Worm (Caenorhabditis elegans) whole organism, early embryonic: ENCODE measurements around the gene ncx-7.

Experiments
- B0310.2 ChIP-seq: sonication (generic microtip); optimal IDR thresholded peaks from 2 replicates; lab custom pipeline; 2016; ENCODE audit warnings: mild to moderate bottlenecking, missing genetic modification characterization, missing compliant biosample characterization
- F13C5.2 ChIP-seq: sonication (generic microtip); optimal IDR thresholded peaks from 2 replicates; lab custom pipeline; 2017; ENCODE audit warnings: mild to moderate bottlenecking, missing genetic modification characterization, inconsistent platforms, missing compliant biosample characterization
- aly-1 ChIP-seq: sonication (generic microtip); optimal IDR thresholded peaks from 2 replicates; lab custom pipeline; 2016; ENCODE audit warnings: missing genetic modification characterization, missing compliant biosample characterization
- ama-1 ChIP-seq: fragments of 150-350 bp; optimal IDR thresholded peaks from 2 replicates; lab custom pipeline; 2014
- ceh-13 ChIP-seq: fragments of 200-800 bp; sonication (Bioruptor generic); optimal IDR thresholded peaks from 2 replicates; lab custom pipeline; 2018; ENCODE audit warnings: mild to moderate bottlenecking, missing genetic modification characterization, missing compliant biosample characterization
- ceh-36 ChIP-seq: sonication (generic microtip); optimal IDR thresholded peaks from 2 replicates; lab custom pipeline; 2016; ENCODE audit warnings: missing genetic modification characterization, inconsistent platforms, missing compliant biosample characterization
- ets-7 ChIP-seq: sonication (generic microtip); optimal IDR thresholded peaks from 2 replicates; lab custom pipeline; 2016; ENCODE audit warnings: missing genotype, missing genetic modification characterization, missing compliant biosample characterization
- flt-1 ChIP-seq: fragments of 200-800 bp; sonication (Bioruptor generic); IDR thresholded peaks from 2 replicates; pipeline ENCODE4 v1.3.6; 2022; ENCODE audit warnings: missing genetic modification characterization, missing compliant biosample characterization
- hmbx-1 ChIP-seq: sonication (generic microtip); optimal IDR thresholded peaks from 2 replicates; lab custom pipeline; 2016; ENCODE audit warnings: mild to moderate bottlenecking, missing genetic modification characterization, missing compliant biosample characterization
- hmg-4 ChIP-seq: fragments of 200-800 bp; sonication (Bioruptor generic); optimal IDR thresholded peaks from 2 replicates; lab custom pipeline; 2018; ENCODE audit warnings: mild to moderate bottlenecking, missing genetic modification characterization, missing compliant biosample characterization
- hnd-1 ChIP-seq: sonication (generic microtip); optimal IDR thresholded peaks from 2 replicates; lab custom pipeline; 2016; ENCODE audit warnings: missing genetic modification characterization, missing compliant biosample characterization
- pes-1 ChIP-seq: fragments of 200-800 bp; sonication (Bioruptor generic); IDR thresholded peaks from 2 replicates; pipeline ENCODE4 v1.3.6; 2022; ENCODE audit warnings: missing genetic modification reagents, missing genetic modification characterization, missing compliant biosample characterization
- scrt-1 ChIP-seq: fragments of 200-800 bp; sonication (Bioruptor generic); IDR thresholded peaks from 2 replicates; pipeline ENCODE4 v1.3.6; 2022; ENCODE audit warnings: missing genetic modification characterization, missing compliant biosample characterization
- sea-1 ChIP-seq: fragments of 200-800 bp; sonication (Bioruptor generic); conservative IDR thresholded peaks from 2 replicates; pipeline ENCODE4 v1.3.6; 2022; ENCODE audit warnings: missing genetic modification characterization, missing compliant biosample characterization
- tbx-11 ChIP-seq: fragments of 200-800 bp; sonication (Bioruptor generic); IDR thresholded peaks from 2 replicates; pipeline ENCODE4 v1.3.6; 2022; ENCODE audit warnings: missing genetic modification characterization, missing compliant biosample characterization
- tbx-37 ChIP-seq: fragments of 200-800 bp; sonication (Bioruptor generic); conservative IDR thresholded peaks from 2 replicates; pipeline ENCODE4 v1.3.6; 2022; ENCODE audit warnings: missing genetic modification reagents, missing genetic modification characterization, missing compliant biosample characterization
- tra-4 ChIP-seq: sonication (generic microtip); optimal IDR thresholded peaks from 2 replicates; lab custom pipeline; 2017; ENCODE audit warnings: missing genetic modification characterization, missing compliant biosample characterization

ncx-7 gene

ce11 chrIII:9704606-9704938 lies 15.5 kb downstream of the ncx-7 start:
- TF ChIP-seq aly-1 (tag; lab: Kevin White, UChicago) (no peak), pes-1 (GFP tag; lab: Robert Waterston, UW) (no peak), scrt-1 (GFP tag; lab: Robert Waterston, UW) (no peak), flt-1 (GFP tag; lab: Robert Waterston, UW) (no peak), B0310.2 (tag; lab: Kevin White, UChicago) (no peak), sea-1 (GFP tag; lab: Robert Waterston, UW) (no peak), ceh-13 (GFP tag; lab: Kevin White, UChicago) (no peak)

- TF ChIP-seq F13C5.2 (tag; lab: Kevin White, UChicago) = no peak
- TF ChIP-seq tbx-11 = peak; percentile 34; the same call in 1 of the 2 replicates
- TF ChIP-seq ceh-36 (tag; lab: Kevin White, UChicago) = peak; percentile 32
- TF ChIP-seq aly-1 (tag; lab: Kevin White, UChicago) = no peak
- no peak for TF ChIP-seq ceh-13 (GFP tag; lab: Kevin White, UChicago)
- TF ChIP-seq hmbx-1 = no peak
- no peak for TF ChIP-seq flt-1 (GFP tag; lab: Robert Waterston, UW)
- no peak for TF ChIP-seq ets-7 (tag; lab: Kevin White, UChicago)
- TF ChIP-seq sea-1 (GFP tag; lab: Robert Waterston, UW) = no peak
- TF ChIP-seq hmg-4 (GFP tag; lab: Kevin White, UChicago) = no peak
- no peak for TF ChIP-seq hnd-1
- no peak for TF ChIP-seq B0310.2 (tag; lab: Kevin White, UChicago)
- TF ChIP-seq pes-1 (GFP tag; lab: Robert Waterston, UW) = no peak
- TF ChIP-seq scrt-1 (GFP tag; lab: Robert Waterston, UW) = 0 out of 2 replicates have a peak, but pooled peaks have one; percentile 68
- no peak for TF ChIP-seq tra-4 (tag; lab: Kevin White, UChicago)
- no peak for TF ChIP-seq ama-1 (lab: Kevin White, UChicago)
- no peak for TF ChIP-seq tbx-37 (GFP tag; lab: Robert Waterston, UW)
Observed at ce11 chrIII:9703747-9704605, 16.1 kb downstream of the ncx-7 start.

DNA sequence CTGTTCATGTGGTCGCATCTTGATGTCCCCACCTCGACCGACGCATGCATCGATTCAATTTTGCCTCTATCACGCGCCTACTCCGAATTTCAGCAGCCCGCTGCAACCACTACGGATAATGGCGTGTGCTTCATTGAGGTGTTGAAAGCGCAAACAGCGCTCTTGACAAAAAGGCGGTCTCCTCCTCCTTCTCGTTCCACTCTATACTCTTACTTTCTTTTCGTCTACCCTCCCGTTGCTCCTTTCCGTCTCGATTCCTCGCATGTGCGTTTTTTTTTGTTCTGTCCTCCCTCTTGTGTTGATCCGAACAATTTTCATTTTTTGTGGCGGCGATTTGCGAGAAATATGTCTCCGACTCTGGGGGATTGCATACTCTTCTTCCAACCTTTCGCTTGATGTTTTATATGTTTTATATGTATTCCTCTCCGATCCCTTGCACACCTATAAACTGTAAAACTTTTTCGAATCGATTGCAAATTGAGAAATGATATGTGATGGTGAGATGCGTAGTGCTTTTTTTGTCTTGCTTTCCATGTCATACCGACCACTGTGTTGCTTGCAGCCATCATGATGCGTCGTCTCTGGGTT lies 17.3 kb downstream of the ncx-7 start:
- TF ChIP-seq ama-1 (lab: Kevin White, UChicago) = peak; percentile 58
- TF ChIP-seq pes-1 (GFP tag; lab: Robert Waterston, UW) = no peak

- TF ChIP-seq sea-1 (GFP tag; lab: Robert Waterston, UW) (no peak), ama-1 (lab: Kevin White, UChicago) (no peak), hmbx-1 (no peak), tbx-37 (GFP tag; lab: Robert Waterston, UW) (no peak), hnd-1 (no peak), F13C5.2 (tag; lab: Kevin White, UChicago) (no peak), ceh-13 (GFP tag; lab: Kevin White, UChicago) (no peak), ets-7 (tag; lab: Kevin White, UChicago) (no peak), scrt-1 (GFP tag; lab: Robert Waterston, UW) (no peak), tbx-11 (no peak), hmg-4 (GFP tag; lab: Kevin White, UChicago) (no peak), tra-4 (tag; lab: Kevin White, UChicago) (no peak)
Observed at ce11 chrIII:9701798-9702197, 18.3 kb downstream of the ncx-7 start.

- TF ChIP-seq hmbx-1 = no peak
- TF ChIP-seq ets-7 (tag; lab: Kevin White, UChicago) = peak; percentile 7
- no peak for TF ChIP-seq ceh-36 (tag; lab: Kevin White, UChicago)
- peak; percentile 59 for TF ChIP-seq hmg-4 (GFP tag; lab: Kevin White, UChicago)
- 0 out of 2 replicates have a peak, but pooled peaks have one; percentile 25 for TF ChIP-seq sea-1 (GFP tag; lab: Robert Waterston, UW)
Observed at ce11 chrIII:9700114-9700690, 19.9 kb downstream of the ncx-7 start.

ce11 chrIII:9699576-9699975 lies 20.5 kb downstream of the ncx-7 start, which contains the start of gene tlk-1:
tlk-1 (plus strand) TSS chrIII:9699876.
- TF ChIP-seq B0310.2 (tag; lab: Kevin White, UChicago) = no peak
- no peak for TF ChIP-seq flt-1 (GFP tag; lab: Robert Waterston, UW)
- no peak for TF ChIP-seq scrt-1 (GFP tag; lab: Robert Waterston, UW)
- TF ChIP-seq tbx-11 = no peak
- TF ChIP-seq F13C5.2 (tag; lab: Kevin White, UChicago) = no peak
- TF ChIP-seq hnd-1 = no peak
- no peak for TF ChIP-seq sea-1 (GFP tag; lab: Robert Waterston, UW)
- no peak for TF ChIP-seq pes-1 (GFP tag; lab: Robert Waterston, UW)
- no peak for TF ChIP-seq aly-1 (tag; lab: Kevin White, UChicago)

DNA sequence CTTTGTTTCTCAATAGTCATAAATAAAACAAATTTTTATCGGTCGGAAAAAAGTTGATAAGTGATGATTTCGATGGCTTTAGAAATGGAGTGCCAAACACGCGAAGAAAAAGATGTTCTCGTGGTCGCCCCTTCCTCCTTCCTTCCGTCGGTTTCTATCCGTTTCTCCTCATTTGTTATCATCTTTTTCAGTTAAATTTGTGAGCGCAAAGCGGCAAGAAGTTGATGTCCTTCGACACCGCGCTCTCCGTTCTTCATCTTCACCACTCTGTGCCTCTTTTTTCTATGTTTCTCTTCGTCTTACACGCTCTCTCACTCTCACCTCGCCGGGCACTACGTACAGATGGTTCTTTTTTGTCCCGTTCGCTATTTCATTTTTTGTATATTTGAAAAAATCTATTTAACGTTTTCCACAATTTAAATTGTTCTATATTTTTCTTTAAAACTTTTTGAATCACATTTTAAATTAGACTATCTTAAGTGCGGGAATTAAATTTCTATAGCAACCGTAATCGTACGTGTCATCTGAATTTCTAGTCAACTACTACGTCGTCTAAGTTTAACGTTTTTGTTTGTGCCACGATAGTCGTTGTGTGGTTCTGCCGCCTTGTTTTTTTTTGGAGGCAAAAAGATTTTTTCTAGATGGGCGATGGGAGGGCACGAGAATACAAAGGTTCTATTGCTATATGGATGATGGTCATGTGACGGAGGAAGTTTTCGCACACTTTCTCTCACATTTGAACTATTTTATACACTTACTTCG lies 21.3 kb downstream of the ncx-7 start:
- TF ChIP-seq pes-1 (GFP tag; lab: Robert Waterston, UW) = no peak
- TF ChIP-seq tra-4 (tag; lab: Kevin White, UChicago) = no peak
- no peak for TF ChIP-seq ceh-36 (tag; lab: Kevin White, UChicago)
- TF ChIP-seq hmg-4 (GFP tag; lab: Kevin White, UChicago) = no peak
- TF ChIP-seq sea-1 (GFP tag; lab: Robert Waterston, UW) = no peak
